Worm (Caenorhabditis elegans): ENCODE measurements around the gene F42A6.1.

DNA sequence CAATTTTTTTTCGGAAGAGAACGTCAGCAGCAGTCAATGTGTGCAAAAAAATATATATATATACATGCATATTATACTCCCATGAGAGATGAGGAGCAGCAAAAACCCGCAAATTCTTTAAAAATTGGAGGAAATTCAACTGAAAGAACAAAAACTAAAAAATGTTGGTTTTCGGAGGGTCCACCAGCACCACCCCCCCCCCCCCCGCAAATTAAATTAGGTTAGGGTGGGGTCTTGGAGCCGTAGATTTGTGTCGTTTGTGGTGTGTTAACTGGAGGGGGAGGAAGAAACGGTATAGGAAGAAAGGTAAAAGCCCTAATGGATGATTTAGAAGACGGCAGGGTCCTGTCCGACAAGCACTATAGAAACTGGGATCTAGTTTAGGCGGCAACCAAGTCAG, 6.5 kb upstream of the F42A6.1 start:
- TF ChIP-seq him-1 (tag; optimal IDR thresholded peaks at IDR 0.05): no peak
- TF ChIP-seq W03F9.2 (tag; optimal IDR thresholded peaks at IDR 0.05): no peak

Data from whole organism, L4/young adult.